Worm (Caenorhabditis elegans) whole organism, late embryonic: ENCODE results near the gene col-144.

Source experiments
- ama-1 ChIP-seq: fragments of 150-350 bp; optimal IDR thresholded peaks from 2 replicates; lab custom pipeline; 2014
- fax-1 ChIP-seq: sonication (generic microtip); optimal IDR thresholded peaks from 2 replicates; lab custom pipeline; 2016; ENCODE audit warnings: missing genotype, missing genetic modification characterization, missing compliant biosample characterization
- fkh-10 ChIP-seq: fragments of 150-350 bp; optimal IDR thresholded peaks from 2 replicates; lab custom pipeline; 2014; ENCODE audit warnings: missing biosample characterization, missing genetic modification reagents, missing genetic modification characterization
- hlh-15 ChIP-seq: sonication (generic microtip); optimal IDR thresholded peaks from 2 replicates; lab custom pipeline; 2016; ENCODE audit warnings: missing genetic modification characterization, missing compliant biosample characterization
- pros-1 ChIP-seq: fragments of 150-350 bp; optimal IDR thresholded peaks from 2 replicates; lab custom pipeline; 2014; ENCODE audit warnings: missing biosample characterization, missing genetic modification reagents, missing genetic modification characterization

DNA sequence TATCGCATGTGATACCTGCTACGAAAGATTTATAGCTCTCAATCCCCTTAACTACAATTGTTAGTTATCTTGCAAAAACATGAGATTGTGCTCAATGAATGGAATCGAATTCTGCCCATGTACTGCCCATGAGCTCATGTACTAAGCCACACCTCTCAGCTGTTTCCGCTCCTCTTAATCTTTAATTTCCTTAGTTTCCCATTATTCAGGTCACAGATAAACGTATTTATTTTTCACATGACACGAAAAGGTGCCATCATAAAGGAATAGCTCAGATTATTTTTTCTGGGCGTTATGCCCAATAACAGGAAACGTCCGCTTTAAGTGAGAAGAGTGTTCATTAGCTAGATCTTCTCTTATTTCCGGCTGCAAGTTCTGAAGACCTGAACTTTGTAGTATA, 25.6 kb upstream of the col-144 start:
- TF ChIP-seq ama-1 (lab: Kevin White, UChicago) = no peak
- no peak for TF ChIP-seq hlh-15 (tag; lab: Kevin White, UChicago)
- TF ChIP-seq fax-1 (tag; lab: Kevin White, UChicago) = no peak
- TF ChIP-seq pros-1 (tag; lab: Kevin White, UChicago) = no peak
- no peak for TF ChIP-seq fkh-10
